Worm (Caenorhabditis elegans) whole organism, L2 larva: ENCODE measurements around the gene C50D2.1.

Experiments used
- ZK546.5 ChIP-seq: sonication (generic microtip); optimal IDR thresholded peaks from 2 replicates; lab custom pipeline; 2017; ENCODE audit warnings: missing biosample characterization, missing genetic modification characterization
- aly-2 ChIP-seq: fragments of 150-350 bp; optimal IDR thresholded peaks from 2 replicates; lab custom pipeline; 2014; ENCODE audit warnings: missing biosample characterization, missing genetic modification characterization
- ama-1 ChIP-seq: fragments of 150-350 bp; optimal IDR thresholded peaks from 2 replicates; lab custom pipeline; 2018; ENCODE audit warnings: inconsistent platforms
- elt-3 ChIP-seq: sonication (generic microtip); optimal IDR thresholded peaks from 2 replicates; lab custom pipeline; 2017; ENCODE audit warnings: missing biosample characterization, missing genetic modification characterization
- lin-39 ChIP-seq: fragments of 150-350 bp; optimal IDR thresholded peaks from 2 replicates; lab custom pipeline; 2014; ENCODE audit warnings: missing biosample characterization, missing genetic modification reagents, missing genetic modification characterization
- lsy-2 ChIP-seq, 2 experiments: fragments of 150-350 bp in 1 of 2; sonication (generic microtip) in 1 of 2; optimal IDR thresholded peaks; 2 replicates each; lab custom pipeline; 2014 to 2017; ENCODE audit warnings: missing biosample characterization in 2 of 2, missing genetic modification characterization in 2 of 2
- nhr-237 ChIP-seq: fragments of 150-350 bp; optimal IDR thresholded peaks from 2 replicates; lab custom pipeline; 2014; ENCODE audit warnings: missing biosample characterization, missing genetic modification characterization
- sem-4 ChIP-seq: fragments of 150-350 bp; optimal IDR thresholded peaks from 2 replicates; lab custom pipeline; 2014; ENCODE audit warnings: missing biosample characterization, missing genetic modification reagents, missing genetic modification characterization
- skn-1 ChIP-seq: sonication (generic microtip); optimal IDR thresholded peaks from 2 replicates; lab custom pipeline; 2017; ENCODE audit warnings: missing biosample characterization, missing genetic modification characterization
- unc-62 ChIP-seq: fragments of 150-350 bp; optimal IDR thresholded peaks from 2 replicates; lab custom pipeline; 2014; ENCODE audit warnings: missing biosample characterization, missing genetic modification reagents, missing genetic modification characterization
- ztf-11 ChIP-seq: sonication (generic microtip); optimal IDR thresholded peaks from 2 replicates; lab custom pipeline; 2017; ENCODE audit warnings: missing biosample characterization, missing genetic modification characterization
- ztf-4 ChIP-seq: fragments of 150-350 bp; optimal IDR thresholded peaks from 2 replicates; lab custom pipeline; 2014; ENCODE audit warnings: missing biosample characterization, missing genetic modification characterization

DNA sequence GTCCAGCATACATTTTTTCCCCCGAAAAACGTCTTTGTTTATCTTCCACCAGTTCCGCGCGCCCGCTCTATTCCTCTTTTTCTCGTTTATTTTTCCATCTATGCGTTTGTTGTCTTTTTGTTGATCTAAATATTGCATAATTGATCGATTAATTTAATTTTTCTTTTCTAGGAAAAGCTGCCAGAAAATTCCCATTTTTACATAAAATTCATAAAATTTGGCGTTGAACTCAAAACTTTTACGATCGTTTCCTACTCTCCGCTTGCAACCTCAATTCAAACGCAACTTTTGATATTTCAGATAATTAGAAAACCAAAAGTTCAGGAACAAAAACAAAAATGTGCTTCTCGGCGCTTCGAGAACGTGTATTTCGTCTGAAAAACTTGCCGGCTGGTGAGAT lies 2.5 kb upstream of the C50D2.1 start, which contains the start of gene C50D2.2:
- TF ChIP-seq ama-1 (lab: Kevin White, UChicago) = no peak
- no peak for TF ChIP-seq ztf-11
- no peak for TF ChIP-seq aly-2 (tag; lab: Kevin White, UChicago)
- TF ChIP-seq skn-1 (tag; lab: Kevin White, UChicago) = no peak
- TF ChIP-seq nhr-237 = no peak
- no peak for TF ChIP-seq elt-3 (tag; lab: Kevin White, UChicago)
- no peak for TF ChIP-seq ZK546.5 (tag; lab: Kevin White, UChicago)
- no peak for TF ChIP-seq ztf-4
- no peak for TF ChIP-seq unc-62 (GFP tag; lab: Kevin White, UChicago)
- no peak for TF ChIP-seq lin-39 (tag; lab: Kevin White, UChicago)
- no peak for TF ChIP-seq lsy-2 (tag; optimal IDR thresholded peaks at IDR 0.05; lab: Kevin White, UChicago)
- no peak for TF ChIP-seq sem-4 (tag; lab: Kevin White, UChicago)
